Worm (Caenorhabditis elegans): ENCODE results near the gene srbc-33.

ce11 chrV:3450351-3450750 lies 34.3 kb downstream of the srbc-33 start:
- no peak for TF ChIP-seq W03F9.2 (tag; optimal IDR thresholded peaks at IDR 0.05)
- TF ChIP-seq him-1 (tag; optimal IDR thresholded peaks at IDR 0.05), result no peak
- TF ChIP-seq dao-5 (tag; optimal IDR thresholded peaks at IDR 0.05), result no peak
